Worm (Caenorhabditis elegans) whole organism, midembryonic: ENCODE results near the gene R08C7.1.

ENCODE experiments used
- T22C8.4 ChIP-seq: fragments of 200-800 bp; sonication (Bioruptor generic); IDR thresholded peaks from 2 replicates; pipeline ENCODE4 v1.3.6; 2022; ENCODE audit warnings: missing genetic modification characterization, missing compliant biosample characterization
- cog-1 ChIP-seq: sonication (generic microtip); optimal IDR thresholded peaks from 2 replicates; lab custom pipeline; 2016; ENCODE audit warnings: missing genetic modification characterization, missing compliant biosample characterization
- flt-1 ChIP-seq: fragments of 200-800 bp; sonication (Bioruptor generic); IDR thresholded peaks from 2 replicates; pipeline ENCODE4 v1.3.6; 2022; ENCODE audit warnings: missing genetic modification characterization, missing compliant biosample characterization
- klf-2 ChIP-seq: fragments of 200-800 bp; sonication (Bioruptor generic); conservative IDR thresholded peaks from 2 replicates; pipeline ENCODE4 v1.3.6; 2022; ENCODE audit warnings: missing genetic modification reagents, missing genetic modification characterization, missing compliant biosample characterization
- ref-1 ChIP-seq: fragments of 200-800 bp; sonication (Bioruptor generic); conservative IDR thresholded peaks from 2 replicates; pipeline ENCODE4 v1.3.6; 2022; ENCODE audit warnings: missing genetic modification reagents, missing genetic modification characterization, missing compliant biosample characterization
- tab-1 ChIP-seq: fragments of 200-800 bp; sonication (Bioruptor generic); IDR thresholded peaks from 2 replicates; pipeline ENCODE4 v1.3.6; 2022; ENCODE audit warnings: missing genetic modification characterization, missing compliant biosample characterization
- ztf-23 ChIP-seq: fragments of 200-800 bp; sonication (Bioruptor generic); IDR thresholded peaks from 2 replicates; pipeline ENCODE4 v1.3.6; 2022; ENCODE audit warnings: missing genetic modification reagents, missing genetic modification characterization, missing compliant biosample characterization
- ztf-29 ChIP-seq: fragments of 200-800 bp; sonication (Bioruptor generic); IDR thresholded peaks from 2 replicates; pipeline ENCODE4 v1.3.6; 2022; ENCODE audit warnings: missing genetic modification reagents, missing genetic modification characterization, missing compliant biosample characterization

DNA sequence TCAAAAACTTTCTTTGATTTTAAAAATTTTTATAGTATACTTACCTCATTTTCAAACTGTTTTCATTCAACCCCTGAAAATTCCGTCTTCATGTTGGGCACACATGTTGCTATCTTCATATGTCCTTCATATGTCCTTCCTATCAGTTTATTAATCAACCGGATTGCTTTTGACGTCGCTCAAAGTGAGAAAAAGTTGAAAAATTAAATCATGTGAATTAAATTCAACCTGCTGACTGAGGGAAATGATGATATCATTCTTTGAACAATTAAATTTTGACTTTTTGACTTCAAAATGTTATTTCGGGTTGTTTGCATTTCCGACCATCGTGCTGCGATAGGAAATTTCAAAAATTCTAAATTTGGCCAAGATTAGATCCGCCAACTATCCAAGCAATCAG lies 32.9 kb downstream of the R08C7.1 start:
- TF ChIP-seq ref-1 (GFP tag; lab: Robert Waterston, UW) (no peak), tab-1 (GFP tag; lab: Robert Waterston, UW) (no peak), flt-1 (GFP tag; lab: Robert Waterston, UW) (no peak), klf-2 (GFP tag; lab: Robert Waterston, UW) (no peak), ztf-23 (GFP tag; lab: Robert Waterston, UW) (no peak), cog-1 (tag; lab: Kevin White, UChicago) (no peak), T22C8.4 (no peak), ztf-29 (GFP tag; lab: Robert Waterston, UW) (no peak)
